Fruit fly (Drosophila melanogaster): ENCODE measurements around the gene CG3330.

The CG3330 gene

dm6 chr3R:27292159-27292880, 38.4 kb downstream of the CG3330 start, which contains the start of gene CG3348 (continued):
- TF ChIP-seq Asciz (GFP tag; optimal IDR thresholded peaks at IDR 0.05) (peak; percentile 61), kni (GFP tag; optimal IDR thresholded peaks at IDR 0.05) (no peak), Dfd (GFP tag; optimal IDR thresholded peaks at IDR 0.05) (no peak), Dbx (GFP tag; IDR thresholded peaks at IDR 0.05) (peak; percentile 89), CG2712 (tag; optimal IDR thresholded peaks at IDR 0.05) (peak; percentile 64), CG8924 (tag; optimal IDR thresholded peaks at IDR 0.05) (peak; percentile 62), CG32772 (GFP tag; IDR thresholded peaks at IDR 0.05) (no peak), CG10366 (GFP tag; IDR thresholded peaks at IDR 0.05) (peak; percentile 71), sna (GFP tag; IDR thresholded peaks at IDR 0.05; ENCODE audit: partially characterized antibody) (no peak), Xbp1 (GFP tag; optimal IDR thresholded peaks at IDR 0.05) (peak; percentile 58), gem (tag; optimal IDR thresholded peaks at IDR 0.05) (peak; percentile 87), CG9932 (GFP tag; IDR thresholded peaks at IDR 0.05) (peak; percentile 83), nau (GFP tag; optimal IDR thresholded peaks at IDR 0.05) (peak; percentile 35), Optix (GFP tag; IDR thresholded peaks at IDR 0.05) (0 out of 3 replicates have a peak, but pooled peaks have one; percentile 36), jumu (GFP tag; optimal IDR thresholded peaks at IDR 0.05) (peak; percentile 8), CG15269 (tag; optimal IDR thresholded peaks at IDR 0.05) (peak; percentile 76), ind (GFP tag; optimal IDR thresholded peaks at IDR 0.05) (peak; percentile 76), CG12769 (tag; optimal IDR thresholded peaks at IDR 0.05) (peak; percentile 61), CG17568 (GFP tag; optimal IDR thresholded peaks at IDR 0.05) (no peak), CG4617 (GFP tag; optimal IDR thresholded peaks at IDR 0.05; ENCODE audit: borderline replicate concordance) (no peak), Camta (GFP tag; optimal IDR thresholded peaks at IDR 0.05) (peak; percentile 35), B-H1 (GFP tag; IDR thresholded peaks at IDR 0.05) (no peak), Dll (GFP tag; IDR thresholded peaks at IDR 0.05; ENCODE audit: partially characterized antibody) (no peak), CG15073 (GFP tag; optimal IDR thresholded peaks at IDR 0.05) (no peak), CG10543 (GFP tag; optimal IDR thresholded peaks at IDR 0.05) (peak; percentile 12), tna (GFP tag; IDR thresholded peaks at IDR 0.05; ENCODE audit: partially characterized antibody) (no peak), da (GFP tag; optimal IDR thresholded peaks at IDR 0.05) (no peak), CG10979 (tag; optimal IDR thresholded peaks at IDR 0.05) (peak; percentile 53), lola (GFP tag; optimal IDR thresholded peaks at IDR 0.05) (no peak), pzg (GFP tag; optimal IDR thresholded peaks at IDR 0.05) (no peak), fd96Cb (tag; optimal IDR thresholded peaks at IDR 0.05) (peak; percentile 41), zf30C (GFP tag; optimal IDR thresholded peaks at IDR 0.05) (peak; percentile 39), tx (GFP tag; optimal IDR thresholded peaks at IDR 0.05) (peak; percentile 47), Meics (GFP tag; optimal IDR thresholded peaks at IDR 0.05) (peak; percentile 86), Abd-B (GFP tag; optimal IDR thresholded peaks at IDR 0.05) (peak; percentile 57), ab (GFP tag; optimal IDR thresholded peaks at IDR 0.05) (no peak), cwo (GFP tag; optimal IDR thresholded peaks at IDR 0.05) (peak; percentile 86), Oli (tag; optimal IDR thresholded peaks at IDR 0.05) (peak; percentile 48), gsb (GFP tag; IDR thresholded peaks at IDR 0.05) (no peak), HHEX (GFP tag; optimal IDR thresholded peaks at IDR 0.05) (peak; percentile 82), Hr51 (GFP tag; optimal IDR thresholded peaks at IDR 0.05) (peak; percentile 19 to 67), schlank (tag; optimal IDR thresholded peaks at IDR 0.05) (peak; percentile 69), Mes4 (GFP tag; optimal IDR thresholded peaks at IDR 0.05) (no peak), klu (GFP tag; IDR thresholded peaks at IDR 0.05) (peak; percentile 71), CG32767 (GFP tag; IDR thresholded peaks at IDR 0.05) (0 out of 2 replicates have a peak, but pooled peaks have one; percentile 39), nmo (GFP tag; optimal IDR thresholded peaks at IDR 0.05) (peak; percentile 73), CG3995 (GFP tag; optimal IDR thresholded peaks at IDR 0.05) (peak; percentile 59), fd102C (GFP tag; optimal IDR thresholded peaks at IDR 0.05) (no peak)

Data from whole organism, embryonic.